Worm (Caenorhabditis elegans) whole organism, early embryonic: Measurements from ENCODE around the gene fntb-1.

Experiments used
- B0310.2 ChIP-seq: sonication (generic microtip); optimal IDR thresholded peaks from 2 replicates; lab custom pipeline; 2016; ENCODE audit warnings: mild to moderate bottlenecking, missing genetic modification characterization, missing compliant biosample characterization
- ama-1 ChIP-seq: fragments of 150-350 bp; optimal IDR thresholded peaks from 2 replicates; lab custom pipeline; 2014
- ceh-13 ChIP-seq: fragments of 200-800 bp; sonication (Bioruptor generic); optimal IDR thresholded peaks from 2 replicates; lab custom pipeline; 2018; ENCODE audit warnings: mild to moderate bottlenecking, missing genetic modification characterization, missing compliant biosample characterization
- ets-7 ChIP-seq: sonication (generic microtip); optimal IDR thresholded peaks from 2 replicates; lab custom pipeline; 2016; ENCODE audit warnings: missing genotype, missing genetic modification characterization, missing compliant biosample characterization
- flt-1 ChIP-seq: fragments of 200-800 bp; sonication (Bioruptor generic); IDR thresholded peaks from 2 replicates; pipeline ENCODE4 v1.3.6; 2022; ENCODE audit warnings: missing genetic modification characterization, missing compliant biosample characterization
- hmbx-1 ChIP-seq: sonication (generic microtip); optimal IDR thresholded peaks from 2 replicates; lab custom pipeline; 2016; ENCODE audit warnings: mild to moderate bottlenecking, missing genetic modification characterization, missing compliant biosample characterization
- hmg-4 ChIP-seq: fragments of 200-800 bp; sonication (Bioruptor generic); optimal IDR thresholded peaks from 2 replicates; lab custom pipeline; 2018; ENCODE audit warnings: mild to moderate bottlenecking, missing genetic modification characterization, missing compliant biosample characterization
- hnd-1 ChIP-seq: sonication (generic microtip); optimal IDR thresholded peaks from 2 replicates; lab custom pipeline; 2016; ENCODE audit warnings: missing genetic modification characterization, missing compliant biosample characterization
- scrt-1 ChIP-seq: fragments of 200-800 bp; sonication (Bioruptor generic); IDR thresholded peaks from 2 replicates; pipeline ENCODE4 v1.3.6; 2022; ENCODE audit warnings: missing genetic modification characterization, missing compliant biosample characterization

DNA sequence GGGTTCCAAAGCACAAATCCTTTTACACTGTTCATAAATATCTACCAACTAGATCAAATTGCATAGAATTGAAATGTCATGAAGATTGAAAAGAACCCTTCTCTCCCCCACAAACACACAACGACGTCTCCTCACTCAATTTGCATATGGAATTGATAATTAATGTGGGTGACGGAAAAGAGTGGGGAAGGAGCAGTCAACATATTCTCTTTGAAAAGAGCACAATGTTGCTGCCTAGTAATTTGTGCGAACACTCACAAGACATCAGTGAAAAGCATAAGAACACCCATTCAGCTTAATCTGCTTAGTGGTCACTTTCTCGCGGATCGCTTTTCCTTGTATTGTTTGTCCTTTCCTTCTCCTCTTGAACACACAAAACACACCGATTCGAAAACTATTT is 49.0 kb downstream of the fntb-1 start:
- TF ChIP-seq hmg-4 (no peak), hmbx-1 (no peak), scrt-1 (GFP tag; lab: Robert Waterston, UW) (no peak), B0310.2 (tag; lab: Kevin White, UChicago) (no peak), ama-1 (lab: Kevin White, UChicago) (no peak), hnd-1 (tag; lab: Kevin White, UChicago) (no peak), flt-1 (GFP tag; lab: Robert Waterston, UW) (no peak), ets-7 (tag; lab: Kevin White, UChicago) (no peak), ceh-13 (no peak)
